Worm (Caenorhabditis elegans): ENCODE results near the gene str-163.

DNA sequence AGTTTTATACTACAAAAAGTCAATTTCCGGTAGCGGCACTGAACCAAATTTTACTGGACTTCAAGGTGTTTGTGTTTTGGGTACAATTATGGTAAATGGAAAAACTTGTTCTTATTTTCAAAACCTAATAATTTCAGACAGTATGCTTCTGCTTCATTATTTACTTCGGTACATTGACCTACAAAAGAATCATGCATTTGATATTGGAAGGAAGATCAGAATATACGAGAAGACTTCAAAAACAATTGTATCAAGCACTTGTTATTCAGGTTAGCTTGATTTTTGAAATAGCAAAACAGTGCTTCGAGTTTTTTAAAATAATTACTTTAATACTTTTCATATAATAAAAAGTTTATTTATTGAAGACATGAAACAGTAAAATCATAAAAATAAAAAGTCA lies 39.1 kb downstream of the str-163 start:
- TF ChIP-seq unc-62 (GFP tag; optimal IDR thresholded peaks at IDR 0.05) (no peak), fos-1 (tag; optimal IDR thresholded peaks at IDR 0.05) (no peak), snpc-4 (tag; optimal IDR thresholded peaks at IDR 0.05) (no peak), egl-27 (tag; optimal IDR thresholded peaks at IDR 0.05) (no peak), ZK546.5 (tag; optimal IDR thresholded peaks at IDR 0.05) (no peak), nhr-77 (tag; optimal IDR thresholded peaks at IDR 0.05) (no peak), skn-1 (tag; optimal IDR thresholded peaks at IDR 0.05) (no peak), alr-1 (tag; optimal IDR thresholded peaks at IDR 0.05) (no peak), zag-1 (tag; optimal IDR thresholded peaks at IDR 0.05) (no peak), nhr-237 (tag; optimal IDR thresholded peaks at IDR 0.05) (no peak), nhr-12 (tag; optimal IDR thresholded peaks at IDR 0.05) (no peak)

Data from whole organism, L2 larva.